Fruit fly (Drosophila melanogaster) whole organism, embryonic: ENCODE data around the gene Uro.
A peak's percentile ranks its signal among the peaks of the same experiment; 100 is the strongest.

Experiments used
- BtbVII ChIP-seq: fragments of 200-800 bp; sonication (Bioruptor generic); optimal IDR thresholded peaks from 3 replicates; lab custom pipeline; 2017; ENCODE audit warnings: missing biosample characterization, mild to moderate bottlenecking, missing genetic modification characterization
- Bteb2 ChIP-seq: fragments of 200-800 bp; sonication (Bioruptor generic); optimal IDR thresholded peaks from 2 replicates; lab custom pipeline; 2016; ENCODE audit warnings: missing biosample characterization, missing genetic modification characterization
- CG11504 ChIP-seq: fragments of 200-800 bp; sonication (Bioruptor generic); optimal IDR thresholded peaks from 3 replicates; lab custom pipeline; 2019; ENCODE audit warnings: missing biosample characterization, mild to moderate bottlenecking, missing genetic modification characterization, moderate library complexity
- CG14441 ChIP-seq: fragments of 200-800 bp; sonication (Bioruptor generic); IDR thresholded peaks from 2 replicates; pipeline ENCODE4 v1.3.6; 2022; ENCODE audit warnings: missing biosample characterization, missing genetic modification characterization
- CG14710 ChIP-seq: fragments of 200-800 bp; sonication (Bioruptor generic); optimal IDR thresholded peaks from 3 replicates; lab custom pipeline; 2019; ENCODE audit warnings: missing biosample characterization, mild to moderate bottlenecking, missing genetic modification characterization, moderate library complexity
- CG1602 ChIP-seq: fragments of 200-800 bp; sonication (Bioruptor generic); optimal IDR thresholded peaks from 3 replicates; lab custom pipeline; 2016; ENCODE audit warnings: missing biosample characterization, missing genetic modification characterization
- CG17612 ChIP-seq: fragments of 200-800 bp; sonication (Bioruptor generic); IDR thresholded peaks from 2 replicates; pipeline ENCODE4 v1.3.6; 2022; ENCODE audit warnings: missing biosample characterization, missing genetic modification characterization
- CG2116 ChIP-seq: fragments of 200-800 bp; sonication (Bioruptor generic); optimal IDR thresholded peaks from 3 replicates; lab custom pipeline; 2018; ENCODE audit warnings: missing biosample characterization, mild to moderate bottlenecking, missing genetic modification characterization
- CG3065 ChIP-seq: fragments of 200-800 bp; sonication (Bioruptor generic); optimal IDR thresholded peaks from 2 replicates; lab custom pipeline; 2016; ENCODE audit warnings: missing biosample characterization, missing genetic modification characterization
- CG31388 ChIP-seq: fragments of 200-800 bp; sonication (Bioruptor generic); optimal IDR thresholded peaks from 2 replicates; lab custom pipeline; 2016; ENCODE audit warnings: missing biosample characterization, missing genetic modification characterization
- CG31441 ChIP-seq: fragments of 200-800 bp; sonication (Bioruptor generic); IDR thresholded peaks from 2 replicates; pipeline ENCODE4 v1.3.6; 2022; ENCODE audit warnings: missing biosample characterization, missing genetic modification characterization
- CG3838 ChIP-seq: fragments of 200-800 bp; sonication (Bioruptor generic); optimal IDR thresholded peaks from 3 replicates; lab custom pipeline; 2016; ENCODE audit warnings: missing biosample characterization, missing genetic modification characterization
- CG3847 ChIP-seq: fragments of 200-800 bp; sonication (Bioruptor generic); IDR thresholded peaks from 2 replicates; pipeline ENCODE4 v1.3.6; 2022; ENCODE audit warnings: missing biosample characterization, missing genetic modification characterization
- CG4360 ChIP-seq: fragments of 200-800 bp; sonication (Bioruptor generic); IDR thresholded peaks from 2 replicates; pipeline ENCODE4 v1.3.6; 2022; ENCODE audit warnings: missing biosample characterization, missing genetic modification characterization
- CG4617 ChIP-seq: fragments of 200-800 bp; sonication (Bioruptor generic); optimal IDR thresholded peaks from 3 replicates; lab custom pipeline; 2016; ENCODE audit warnings: missing biosample characterization, missing genetic modification characterization, borderline replicate concordance
- CG4707 ChIP-seq: fragments of 200-800 bp; sonication (Bioruptor generic); optimal IDR thresholded peaks from 2 replicates; lab custom pipeline; 2018; ENCODE audit warnings: missing biosample characterization, mild to moderate bottlenecking, missing genetic modification characterization, moderate library complexity
- CG6765 ChIP-seq: fragments of 200-800 bp; sonication (Bioruptor generic); optimal IDR thresholded peaks from 3 replicates; lab custom pipeline; 2017; ENCODE audit warnings: missing biosample characterization, mild to moderate bottlenecking, missing genetic modification characterization
- CG7372 ChIP-seq: fragments of 200-800 bp; sonication (Bioruptor generic); IDR thresholded peaks from 2 replicates; pipeline ENCODE4 v1.3.6; 2022; ENCODE audit warnings: missing biosample characterization, missing genetic modification characterization
- CG8359 ChIP-seq: fragments of 200-800 bp; sonication (Bioruptor generic); optimal IDR thresholded peaks from 2 replicates; lab custom pipeline; 2017; ENCODE audit warnings: missing biosample characterization, mild to moderate bottlenecking, missing genetic modification characterization, borderline replicate concordance
- CG9437 ChIP-seq: fragments of 200-800 bp; sonication (Bioruptor generic); optimal IDR thresholded peaks from 2 replicates; lab custom pipeline; 2018; ENCODE audit warnings: missing biosample characterization, mild to moderate bottlenecking, missing genetic modification characterization
- CoRest ChIP-seq: fragments of 200-800 bp; sonication (Bioruptor generic); optimal IDR thresholded peaks from 3 replicates; lab custom pipeline; 2018; ENCODE audit warnings: missing biosample characterization, mild to moderate bottlenecking, missing genetic modification characterization, moderate library complexity
- CrebB ChIP-seq: fragments of 200-800 bp; sonication (Bioruptor generic); optimal IDR thresholded peaks from 3 replicates; lab custom pipeline; 2018; ENCODE audit warnings: missing biosample characterization, mild to moderate bottlenecking, missing genetic modification characterization
- D ChIP-seq, 2 experiments: fragments of 200-800 bp in 1 of 2; fragments of >200 bp in 1 of 2; sonication (Bioruptor generic) in 1 of 2; optimal IDR thresholded peaks; 2 replicates in 1 of 2; 3 replicates in 1 of 2; lab custom pipeline; 2017; ENCODE audit warnings: mild to moderate bottlenecking in 1 of 2, missing biosample characterization in 1 of 2, missing genetic modification characterization in 1 of 2, missing genetic modification reagents in 1 of 2
- Deaf1 ChIP-seq: fragments of 200-800 bp; optimal IDR thresholded peaks from 3 replicates; lab custom pipeline; 2019; ENCODE audit warnings: missing biosample characterization, mild to moderate bottlenecking, missing genetic modification characterization, moderate library complexity
- ERR ChIP-seq: fragments of 200-800 bp; sonication (Bioruptor generic); optimal IDR thresholded peaks from 2 replicates; lab custom pipeline; 2016; ENCODE audit warnings: missing biosample characterization, missing genetic modification characterization
- HLH4C ChIP-seq: fragments of 200-800 bp; sonication (Bioruptor generic); IDR thresholded peaks from 3 replicates; pipeline ENCODE4 v1.3.6; 2022; ENCODE audit warnings: missing biosample characterization, missing genetic modification characterization; ENCODE audit not compliant: partially characterized antibody
- Hmx ChIP-seq: fragments of 200-800 bp; sonication (Bioruptor generic); optimal IDR thresholded peaks from 2 replicates; lab custom pipeline; 2016; ENCODE audit warnings: missing biosample characterization, missing genetic modification characterization
- Hsf ChIP-seq: fragments of 200-800 bp; sonication (Bioruptor generic); optimal IDR thresholded peaks from 3 replicates; lab custom pipeline; 2016; ENCODE audit warnings: missing biosample characterization, missing genetic modification characterization
- MBD-R2 ChIP-seq: fragments of 200-800 bp; sonication (Bioruptor generic); IDR thresholded peaks from 2 replicates; pipeline ENCODE4 v1.3.6; 2022; ENCODE audit warnings: missing biosample characterization, missing genetic modification characterization
- NC2α ChIP-seq: fragments of 200-800 bp; sonication (Bioruptor generic); optimal IDR thresholded peaks from 2 replicates; lab custom pipeline; 2016; ENCODE audit warnings: missing biosample characterization, missing genetic modification characterization
- Nf-YB ChIP-seq: fragments of 200-800 bp; sonication (Bioruptor generic); optimal IDR thresholded peaks from 3 replicates; lab custom pipeline; 2019; ENCODE audit warnings: missing biosample characterization, mild to moderate bottlenecking, missing genetic modification characterization, moderate library complexity
- Vsx1 ChIP-seq: fragments of 200-800 bp; sonication (Bioruptor generic); optimal IDR thresholded peaks from 2 replicates; lab custom pipeline; 2017; ENCODE audit warnings: missing biosample characterization, mild to moderate bottlenecking, missing genetic modification characterization, missing genetic modification reagents
- dm ChIP-seq: fragments of 200-800 bp; sonication (Bioruptor generic); optimal IDR thresholded peaks from 3 replicates; lab custom pipeline; 2016; ENCODE audit warnings: missing biosample characterization, missing genetic modification characterization
- gcm2 ChIP-seq: fragments of 200-800 bp; sonication (Bioruptor generic); optimal IDR thresholded peaks from 2 replicates; lab custom pipeline; 2016; ENCODE audit warnings: missing biosample characterization, missing genetic modification characterization
- kah ChIP-seq: fragments of 200-800 bp; sonication (Bioruptor generic); optimal IDR thresholded peaks from 2 replicates; lab custom pipeline; 2018; ENCODE audit warnings: missing biosample characterization, mild to moderate bottlenecking, missing genetic modification characterization
- maf-S ChIP-seq: fragments of 200-800 bp; sonication (Bioruptor generic); optimal IDR thresholded peaks from 2 replicates; lab custom pipeline; 2016; ENCODE audit warnings: missing biosample characterization, missing genetic modification characterization
- pum ChIP-seq: fragments of 200-800 bp; sonication (Bioruptor generic); optimal IDR thresholded peaks from 2 replicates; lab custom pipeline; 2016; ENCODE audit warnings: missing biosample characterization, missing genetic modification characterization
- ranshi ChIP-seq: fragments of 200-800 bp; sonication (Bioruptor generic); IDR thresholded peaks from 2 replicates; pipeline ENCODE4 v1.3.6; 2022; ENCODE audit warnings: missing biosample characterization, missing genetic modification characterization
- shn ChIP-seq: fragments of 200-800 bp; sonication (Bioruptor generic); optimal IDR thresholded peaks from 3 replicates; lab custom pipeline; 2016; ENCODE audit warnings: missing biosample characterization, missing genetic modification characterization
- sna ChIP-seq: fragments of 200-800 bp; sonication (Bioruptor generic); IDR thresholded peaks from 2 replicates; pipeline ENCODE4 v1.3.6; 2022; ENCODE audit warnings: missing biosample characterization, missing genetic modification characterization; ENCODE audit not compliant: partially characterized antibody
- ssp ChIP-seq: fragments of 200-800 bp; sonication (Bioruptor generic); IDR thresholded peaks from 2 replicates; pipeline ENCODE4 v1.3.6; 2022; ENCODE audit warnings: missing biosample characterization, missing genetic modification characterization
- stwl ChIP-seq: fragments of 200-800 bp; sonication (Bioruptor generic); optimal IDR thresholded peaks from 3 replicates; lab custom pipeline; 2018; ENCODE audit warnings: missing biosample characterization, mild to moderate bottlenecking, missing genetic modification characterization, moderate library complexity
- tll ChIP-seq, 2 experiments: fragments of 200-800 bp in 1 of 2; fragments of >200 bp in 1 of 2; sonication (Bioruptor generic) in 1 of 2; optimal IDR thresholded peaks; 2 replicates each; lab custom pipeline; 2017 to 2019; ENCODE audit warnings: missing biosample characterization in 2 of 2, missing genetic modification characterization in 2 of 2, mild to moderate bottlenecking in 1 of 2, moderate library complexity in 1 of 2
- trh ChIP-seq: fragments of 200-800 bp; sonication (Bioruptor generic); optimal IDR thresholded peaks from 2 replicates; lab custom pipeline; 2016; ENCODE audit warnings: missing biosample characterization, missing genetic modification characterization
- twi ChIP-seq: fragments of 200-800 bp; optimal IDR thresholded peaks from 2 replicates; lab custom pipeline; 2019; ENCODE audit warnings: missing biosample characterization, mild to moderate bottlenecking, missing genetic modification characterization, moderate library complexity
- unc-4 ChIP-seq: fragments of 200-800 bp; sonication (Bioruptor generic); IDR thresholded peaks from 2 replicates; pipeline ENCODE4 v1.3.6; 2022; ENCODE audit warnings: missing biosample characterization, missing genetic modification characterization; ENCODE audit not compliant: partially characterized antibody
- usp ChIP-seq: fragments of >200 bp; optimal IDR thresholded peaks from 2 replicates; lab custom pipeline; 2017; ENCODE audit warnings: missing biosample characterization, missing genetic modification characterization
- yki ChIP-seq: fragments of >200 bp; optimal IDR thresholded peaks from 3 replicates; lab custom pipeline; 2018
- zen2 ChIP-seq: fragments of 200-800 bp; sonication (Bioruptor generic); IDR thresholded peaks from 3 replicates; pipeline ENCODE4 v1.3.6; 2022; ENCODE audit warnings: missing biosample characterization, missing genetic modification characterization; ENCODE audit not compliant: partially characterized antibody

The Uro gene

DNA sequence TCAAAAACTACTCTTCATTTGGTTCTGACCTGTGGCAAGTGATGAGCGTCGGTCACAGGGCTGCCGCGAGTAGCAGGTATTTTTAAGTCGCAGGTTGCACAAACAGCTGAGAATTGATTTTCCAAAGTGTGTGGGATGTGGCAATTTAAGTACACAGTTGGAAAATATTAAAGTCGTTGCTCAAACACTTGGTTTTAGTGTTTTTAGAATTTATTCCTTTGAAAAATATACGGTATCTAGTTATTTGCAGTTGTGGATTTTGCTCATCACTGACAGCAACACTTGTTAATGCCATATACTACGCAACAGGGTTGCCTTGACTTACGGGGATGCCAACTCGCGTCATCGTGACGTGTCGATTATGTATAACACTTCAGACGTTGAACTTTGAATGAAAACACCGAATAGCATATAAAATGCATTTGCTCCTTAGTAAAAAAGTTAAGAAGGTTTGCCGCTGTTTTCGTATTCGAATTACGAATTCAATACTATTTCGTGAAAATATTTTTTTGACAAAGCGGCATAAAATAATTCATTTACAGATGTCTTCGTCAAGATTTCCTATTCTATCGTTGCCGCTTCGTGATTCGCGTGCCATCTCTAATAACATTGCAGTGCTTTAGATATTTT is 20.0 kb downstream of the Uro start, which contains the start of the genes Herp and r2d2 (continued):
- peak; percentile 81 for TF ChIP-seq CrebB (tag; lab: Kevin White, UChicago)
- TF ChIP-seq CG4707, result peak; percentile 50
- no peak for TF ChIP-seq D (optimal IDR thresholded peaks at IDR 0.05; lab: Kevin White, UChicago)
- peak; percentile 82 for TF ChIP-seq D (GFP tag; optimal IDR thresholded peaks at IDR 0.05; lab: Kevin White, UChicago)
- peak; percentile 84 for TF ChIP-seq NC2α (GFP tag; lab: Kevin White, UChicago)
- TF ChIP-seq kah (GFP tag; lab: Kevin White, UChicago), result peak; percentile 95
- TF ChIP-seq CG14441 (GFP tag; lab: Robert Waterston, UW), result peak; percentile 87
- TF ChIP-seq Bteb2 (GFP tag; lab: Kevin White, UChicago), result peak; percentile 89
- peak; percentile 90 for TF ChIP-seq CG11504 (tag; lab: Kevin White, UChicago)
- peak; percentile 82 for TF ChIP-seq ERR
- TF ChIP-seq CG4617 (GFP tag; lab: Kevin White, UChicago), result peak; percentile 93
- TF ChIP-seq CG1602 (GFP tag; lab: Kevin White, UChicago), result peak; percentile 89
- peak; percentile 93 for TF ChIP-seq maf-S (GFP tag; lab: Kevin White, UChicago)
- peak; percentile 83 for TF ChIP-seq Hmx
- TF ChIP-seq CG8359 (GFP tag; lab: Kevin White, UChicago), result peak; percentile 68
- peak; percentile 75 for TF ChIP-seq gcm2 (GFP tag; lab: Kevin White, UChicago)
- TF ChIP-seq pum, result peak; percentile 94
- TF ChIP-seq Nf-YB (GFP tag; lab: Kevin White, UChicago), result peak; percentile 64
- peak; percentile 84 for TF ChIP-seq trh (GFP tag; lab: Kevin White, UChicago)
- peak; percentile 43; the same call in 1 of the 2 replicates for TF ChIP-seq CG17612
- TF ChIP-seq CG14710 (tag; lab: Kevin White, UChicago), result peak; percentile 89
- peak; percentile 92 for TF ChIP-seq CG7372 (GFP tag; lab: Robert Waterston, UW)
- peak; percentile 83; the same call in 1 of the 2 replicates for TF ChIP-seq ranshi
- peak; percentile 93 for TF ChIP-seq Hsf (GFP tag; lab: Kevin White, UChicago)
- peak; percentile 96 for TF ChIP-seq CG31441 (GFP tag; lab: Robert Waterston, UW)
- no peak; the same call in 1 of the 2 replicates for TF ChIP-seq CG4360 (GFP tag; lab: Robert Waterston, UW)
- peak; percentile 89 for TF ChIP-seq twi (tag; lab: Kevin White, UChicago)
- peak; percentile 66 for TF ChIP-seq Deaf1 (tag; lab: Kevin White, UChicago)
- TF ChIP-seq MBD-R2, result peak; percentile 54; the same call in 1 of the 2 replicates
- TF ChIP-seq CG3065 (GFP tag; lab: Kevin White, UChicago), result peak; percentile 66
- TF ChIP-seq BtbVII (GFP tag; lab: Kevin White, UChicago), result peak; percentile 87
- no peak for TF ChIP-seq yki
- peak; percentile 87 for TF ChIP-seq stwl (tag; lab: Kevin White, UChicago)
- TF ChIP-seq tll (GFP tag; optimal IDR thresholded peaks at IDR 0.05; lab: Kevin White, UChicago), result peak; percentile 70 to 99
- TF ChIP-seq unc-4 (GFP tag; lab: Robert Waterston, UW), result peak; percentile 85
- peak; percentile 55; the same call in 1 of the 3 replicates for TF ChIP-seq HLH4C (GFP tag; lab: Robert Waterston, UW)
- peak; percentile 95 for TF ChIP-seq CoRest
- peak; percentile 75 for TF ChIP-seq CG9437 (GFP tag; lab: Kevin White, UChicago)
- peak; percentile 93 for TF ChIP-seq dm (GFP tag; lab: Kevin White, UChicago)
- peak; percentile 75 for TF ChIP-seq ssp
- TF ChIP-seq zen2 (GFP tag; lab: Robert Waterston, UW), result peak; percentile 47; the same call in 1 of the 3 replicates
- TF ChIP-seq CG3847 (GFP tag; lab: Robert Waterston, UW), result peak; percentile 92
- no peak for TF ChIP-seq usp (GFP tag; lab: Kevin White, UChicago)
- TF ChIP-seq CG31388, result peak; percentile 75
- peak; percentile 61 for TF ChIP-seq CG3838 (GFP tag; lab: Kevin White, UChicago)
- peak; percentile 99 for TF ChIP-seq CG2116 (GFP tag; lab: Kevin White, UChicago)
- peak; percentile 96 for TF ChIP-seq shn
- TF ChIP-seq CG6765 (GFP tag; lab: Kevin White, UChicago), result peak; percentile 75
- TF ChIP-seq sna (GFP tag; lab: Robert Waterston, UW), result peak; percentile 80
- peak; percentile 57 for TF ChIP-seq Vsx1 (GFP tag; lab: Kevin White, UChicago)
